Worm (Caenorhabditis elegans) whole organism, mixed stage, embryonic: ENCODE measurements around the gene abhd-12.

ENCODE experiments used
- M03D4.4 ChIP-seq: sonication (generic microtip); optimal IDR thresholded peaks from 2 replicates; lab custom pipeline; 2017; ENCODE audit warnings: mild to moderate bottlenecking, missing genetic modification characterization, missing compliant biosample characterization
- blmp-1 ChIP-seq: fragments of 150-350 bp; optimal IDR thresholded peaks from 2 replicates; lab custom pipeline; 2014; ENCODE audit warnings: missing biosample characterization, missing genetic modification characterization
- ceh-83 ChIP-seq: fragments of 200-800 bp; sonication (Bioruptor generic); optimal IDR thresholded peaks from 2 replicates; lab custom pipeline; 2018; ENCODE audit warnings: mild to moderate bottlenecking, missing genetic modification characterization, missing compliant biosample characterization
- ces-1 ChIP-seq: fragments of 150-350 bp; optimal IDR thresholded peaks from 2 replicates; lab custom pipeline; 2014; ENCODE audit warnings: missing biosample characterization, missing genetic modification reagents, missing genetic modification characterization
- cnd-1 ChIP-seq: fragments of 200-800 bp; sonication (Bioruptor generic); optimal IDR thresholded peaks from 2 replicates; lab custom pipeline; 2018; ENCODE audit warnings: mild to moderate bottlenecking, missing genetic modification characterization, missing compliant biosample characterization
- drap-1 ChIP-seq: fragments of 200-800 bp; sonication (Bioruptor generic); optimal IDR thresholded peaks from 3 replicates; lab custom pipeline; 2018; ENCODE audit warnings: mild to moderate bottlenecking, missing genetic modification characterization, missing compliant biosample characterization
- elt-1 ChIP-seq: sonication (generic microtip); optimal IDR thresholded peaks from 2 replicates; lab custom pipeline; 2017; ENCODE audit warnings: missing genetic modification characterization, mild to moderate bottlenecking, missing compliant biosample characterization, antibody characterized with exemption, moderate library complexity, borderline replicate concordance; ENCODE audit not compliant: insufficient read depth
- flh-1 ChIP-seq: fragments of 200-800 bp; sonication (Bioruptor generic); optimal IDR thresholded peaks from 2 replicates; lab custom pipeline; 2018; ENCODE audit warnings: mild to moderate bottlenecking, missing genetic modification characterization, moderate library complexity, missing compliant biosample characterization
- ham-2 ChIP-seq: fragments of 200-800 bp; sonication (Bioruptor generic); optimal IDR thresholded peaks from 2 replicates; lab custom pipeline; 2018; ENCODE audit warnings: mild to moderate bottlenecking, missing genetic modification characterization, missing compliant biosample characterization
- hlh-1 ChIP-seq: fragments of 150-350 bp; optimal IDR thresholded peaks from 2 replicates; lab custom pipeline; 2014; ENCODE audit warnings: missing biosample characterization, missing genetic modification reagents, missing genetic modification characterization
- lin-13 ChIP-seq: fragments of 150-350 bp; optimal IDR thresholded peaks from 2 replicates; lab custom pipeline; 2014; ENCODE audit warnings: missing biosample characterization, missing genetic modification characterization
- lin-32 ChIP-seq: fragments of 200-800 bp; sonication (Bioruptor generic); optimal IDR thresholded peaks from 2 replicates; lab custom pipeline; 2018; ENCODE audit warnings: mild to moderate bottlenecking, missing genetic modification characterization, missing compliant biosample characterization
- mep-1 ChIP-seq: fragments of 150-350 bp; optimal IDR thresholded peaks from 2 replicates; lab custom pipeline; 2017; ENCODE audit warnings: missing biosample characterization, missing genetic modification reagents, missing genetic modification characterization, inconsistent platforms
- mls-2 ChIP-seq: sonication (generic microtip); optimal IDR thresholded peaks from 2 replicates; lab custom pipeline; 2016; ENCODE audit warnings: mild to moderate bottlenecking, missing genetic modification characterization, moderate library complexity, missing compliant biosample characterization
- nhr-12 ChIP-seq: fragments of 150-350 bp; optimal IDR thresholded peaks from 2 replicates; lab custom pipeline; 2014; ENCODE audit warnings: missing biosample characterization, missing genetic modification characterization
- nhr-2 ChIP-seq: fragments of 150-350 bp; optimal IDR thresholded peaks from 2 replicates; lab custom pipeline; 2014; ENCODE audit warnings: missing biosample characterization, missing genetic modification characterization
- nhr-237 ChIP-seq: fragments of 150-350 bp; optimal IDR thresholded peaks from 2 replicates; lab custom pipeline; 2014; ENCODE audit warnings: missing biosample characterization, missing genetic modification characterization
- nhr-28 ChIP-seq: fragments of 150-350 bp; optimal IDR thresholded peaks from 2 replicates; lab custom pipeline; 2014; ENCODE audit warnings: missing biosample characterization, missing genetic modification characterization
- nhr-76 ChIP-seq: sonication (generic microtip); optimal IDR thresholded peaks from 2 replicates; lab custom pipeline; 2017; ENCODE audit warnings: missing biosample characterization, missing genetic modification characterization
- pha-4 ChIP-seq: fragments of 150-350 bp; optimal IDR thresholded peaks from 2 replicates; lab custom pipeline; 2018; ENCODE audit warnings: missing biosample characterization, missing genetic modification reagents, missing genetic modification characterization
- sem-2 ChIP-seq: fragments of 200-800 bp; sonication (Bioruptor generic); optimal IDR thresholded peaks from 2 replicates; lab custom pipeline; 2018; ENCODE audit warnings: mild to moderate bottlenecking, missing genetic modification characterization, missing compliant biosample characterization
- tbx-8 ChIP-seq: fragments of 200-800 bp; sonication (Bioruptor generic); optimal IDR thresholded peaks from 2 replicates; lab custom pipeline; 2018; ENCODE audit warnings: mild to moderate bottlenecking, missing genetic modification characterization, moderate library complexity, missing compliant biosample characterization
- unc-120 ChIP-seq: sonication (generic microtip); optimal IDR thresholded peaks from 2 replicates; lab custom pipeline; 2017; ENCODE audit warnings: missing genetic modification characterization, missing compliant biosample characterization; ENCODE audit not compliant: poor library complexity, severe bottlenecking
- unc-39 ChIP-seq: fragments of 150-350 bp; optimal IDR thresholded peaks from 2 replicates; lab custom pipeline; 2014; ENCODE audit warnings: missing biosample characterization, missing genetic modification characterization
- zip-8 ChIP-seq: fragments of 150-350 bp; optimal IDR thresholded peaks from 2 replicates; lab custom pipeline; 2014; ENCODE audit warnings: missing biosample characterization, missing genetic modification characterization

The abhd-12 gene

DNA sequence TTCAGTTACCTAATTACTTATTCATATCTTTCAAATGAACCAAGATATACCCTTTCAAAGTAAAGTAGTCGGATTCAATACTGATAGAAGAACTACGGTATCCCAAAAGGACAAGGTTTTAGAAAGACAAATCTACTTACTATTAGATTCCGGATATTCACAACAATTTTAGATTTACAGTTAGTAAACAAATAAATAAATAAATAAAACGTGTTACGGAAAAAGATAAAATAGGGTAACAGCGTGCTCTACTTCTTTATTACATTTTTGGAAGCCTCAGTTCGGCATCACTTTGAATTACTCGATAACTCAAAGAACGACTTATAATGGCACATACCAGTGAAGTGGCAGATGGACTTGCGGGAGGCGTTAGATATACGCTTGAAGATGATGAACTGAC, 21.3 kb downstream of the abhd-12 start, which contains the start of gene Y97E10AR.8:
Gene Y97E10AR.8 (plus strand): TSS at position 301 of the 400 bp plus-strand sequence.
- TF ChIP-seq tbx-8 (GFP tag; lab: Kevin White, UChicago), result no peak
- no peak for TF ChIP-seq nhr-28
- TF ChIP-seq flh-1 (GFP tag; lab: Kevin White, UChicago), result no peak
- no peak for TF ChIP-seq ceh-83
- no peak for TF ChIP-seq nhr-237 (tag; lab: Kevin White, UChicago)
- no peak for TF ChIP-seq blmp-1 (tag; lab: Kevin White, UChicago)
- TF ChIP-seq ham-2 (GFP tag; lab: Kevin White, UChicago), result no peak
- no peak for TF ChIP-seq lin-13 (tag; lab: Kevin White, UChicago)
- no peak for TF ChIP-seq pha-4 (tag; lab: Kevin White, UChicago)
- no peak for TF ChIP-seq sem-2

- no peak for TF ChIP-seq zip-8
- TF ChIP-seq ces-1 (GFP tag; lab: Kevin White, UChicago), result peak; percentile 73
Observed at ce11 chrV:8007460-8008292, 24.0 kb downstream of the abhd-12 start, which contains the start of gene Y97E10AR.3. Gene Y97E10AR.3, minus strand, starts transcription at chrV:8007510.

DNA sequence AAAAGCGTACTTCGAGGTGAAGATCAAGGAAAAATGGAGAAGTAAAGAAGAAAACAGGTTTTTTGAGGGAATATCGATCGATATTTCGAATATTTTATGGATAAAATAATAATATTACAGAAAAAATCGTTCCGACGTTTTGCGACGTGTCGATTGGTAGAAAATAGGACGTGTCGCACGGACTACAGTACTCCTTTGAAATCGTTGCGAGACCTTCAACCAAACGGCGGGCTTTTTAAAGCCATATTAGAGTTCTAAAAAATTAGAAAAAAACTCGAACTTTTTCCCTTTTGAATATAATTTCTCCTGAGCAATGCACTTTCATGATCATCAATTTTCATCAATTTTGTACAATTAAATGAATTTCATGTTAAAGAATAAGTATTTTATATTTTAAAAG, 26.4 kb downstream of the abhd-12 start, which contains the start of gene Y97E10AR.4:
Gene Y97E10AR.4 (minus strand): TSS at position 131 of the 400 bp plus-strand sequence.
- TF ChIP-seq nhr-76 (tag; lab: Kevin White, UChicago) (no peak), lin-13 (tag; lab: Kevin White, UChicago) (no peak), nhr-12 (tag; lab: Kevin White, UChicago) (no peak), flh-1 (GFP tag; lab: Kevin White, UChicago) (no peak), mep-1 (no peak), hlh-1 (tag; lab: Kevin White, UChicago) (no peak), tbx-8 (GFP tag; lab: Kevin White, UChicago) (no peak)

DNA sequence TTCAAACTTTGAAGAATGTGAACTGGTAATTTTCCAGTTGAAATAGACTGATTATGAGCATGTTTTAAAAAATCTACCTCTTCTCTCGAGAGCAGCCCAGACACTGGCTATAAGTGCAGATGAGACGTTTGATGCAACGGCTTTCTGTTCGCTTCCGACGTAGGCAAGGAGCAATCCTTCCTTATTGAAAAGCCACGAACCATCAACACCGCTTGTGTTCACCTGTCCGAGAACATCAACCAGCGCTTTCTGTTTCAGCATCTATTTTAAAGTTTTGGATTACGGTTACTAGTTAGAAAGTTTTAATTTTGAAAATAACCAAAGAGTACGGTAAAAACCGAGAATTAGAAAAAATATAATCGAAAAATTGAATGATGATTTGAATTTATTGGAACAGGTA, 27.2 kb downstream of the abhd-12 start, which contains the start of gene lmtr-2:
Gene lmtr-2 (minus strand): TSS at position 261 of the 400 bp plus-strand sequence.
- TF ChIP-seq cnd-1 (tag; lab: Kevin White, UChicago) (no peak), nhr-2 (tag; lab: Kevin White, UChicago) (no peak), unc-120 (tag; lab: Kevin White, UChicago) (no peak), lin-13 (tag; lab: Kevin White, UChicago) (no peak), M03D4.4 (tag; lab: Kevin White, UChicago) (no peak), lin-32 (GFP tag; lab: Kevin White, UChicago) (no peak), hlh-1 (tag; lab: Kevin White, UChicago) (no peak)

- TF ChIP-seq nhr-2 (tag; lab: Kevin White, UChicago), result no peak
- TF ChIP-seq lin-13 (tag; lab: Kevin White, UChicago), result no peak
- TF ChIP-seq lin-32 (GFP tag; lab: Kevin White, UChicago), result no peak
- no peak for TF ChIP-seq pha-4 (tag; lab: Kevin White, UChicago)
- TF ChIP-seq tbx-8 (GFP tag; lab: Kevin White, UChicago), result no peak
- TF ChIP-seq nhr-237 (tag; lab: Kevin White, UChicago), result no peak
- no peak for TF ChIP-seq ceh-83
- TF ChIP-seq flh-1 (GFP tag; lab: Kevin White, UChicago), result no peak
- no peak for TF ChIP-seq unc-39
- no peak for TF ChIP-seq nhr-12 (tag; lab: Kevin White, UChicago)
- no peak for TF ChIP-seq hlh-1 (tag; lab: Kevin White, UChicago)
- TF ChIP-seq mls-2 (tag; lab: Kevin White, UChicago), result no peak
- no peak for TF ChIP-seq drap-1 (GFP tag; lab: Kevin White, UChicago)
- TF ChIP-seq cnd-1 (tag; lab: Kevin White, UChicago), result no peak
Observed at ce11 chrV:8012032-8012431, 28.4 kb downstream of the abhd-12 start, which contains the start of gene rpb-9. Gene rpb-9, minus strand, starts transcription at chrV:8012345.

- peak; percentile 47 for TF ChIP-seq ces-1 (GFP tag; lab: Kevin White, UChicago)
- no peak for TF ChIP-seq elt-1 (tag; lab: Kevin White, UChicago)
- TF ChIP-seq nhr-76 (tag; lab: Kevin White, UChicago), result no peak
- peak; percentile 28 for TF ChIP-seq unc-120 (tag; lab: Kevin White, UChicago)
- TF ChIP-seq drap-1 (GFP tag; lab: Kevin White, UChicago), result no peak
Observed at ce11 chrV:8013901-8014388, 30.3 kb downstream of the abhd-12 start, which contains the start of gene Y97E10AR.6. Gene Y97E10AR.6, minus strand, starts transcription at chrV:8013951.
